Fruit fly (Drosophila melanogaster) whole organism, prepupa: ENCODE measurements around the gene Set.

Source experiments
- Blimp-1 ChIP-seq: fragments of 200-800 bp; sonication (Bioruptor generic); optimal IDR thresholded peaks from 3 replicates; lab custom pipeline; 2017; ENCODE audit warnings: missing biosample characterization, missing genetic modification characterization, mild to moderate bottlenecking, moderate library complexity, missing genetic modification reagents
- CG10631 ChIP-seq: fragments of 200-800 bp; sonication (Bioruptor generic); optimal IDR thresholded peaks from 2 replicates; lab custom pipeline; 2016; ENCODE audit warnings: missing biosample characterization, missing genetic modification characterization
- CG10669 ChIP-seq: fragments of 200-800 bp; sonication (Bioruptor generic); optimal IDR thresholded peaks from 3 replicates; lab custom pipeline; 2018; ENCODE audit warnings: missing biosample characterization, mild to moderate bottlenecking, missing genetic modification characterization, moderate library complexity
- CG11294 ChIP-seq: fragments of 200-800 bp; sonication (Bioruptor generic); IDR thresholded peaks from 2 replicates; pipeline ENCODE4 v1.3.6; 2022; ENCODE audit warnings: missing biosample characterization, missing genetic modification characterization
- CG11762 ChIP-seq: fragments of 200-800 bp; sonication (Bioruptor generic); optimal IDR thresholded peaks from 3 replicates; lab custom pipeline; 2016; ENCODE audit warnings: missing biosample characterization, missing genetic modification characterization; ENCODE audit not compliant: insufficient read depth
- CG11902 ChIP-seq: fragments of 200-800 bp; sonication (Bioruptor generic); optimal IDR thresholded peaks from 3 replicates; lab custom pipeline; 2016; ENCODE audit warnings: missing biosample characterization, missing genetic modification characterization
- CG15336 ChIP-seq: fragments of 200-800 bp; sonication (Bioruptor generic); IDR thresholded peaks from 2 replicates; pipeline ENCODE4 v1.3.6; 2022; ENCODE audit warnings: missing biosample characterization, missing genetic modification characterization
- CG1621 ChIP-seq: fragments of 200-800 bp; sonication (Bioruptor generic); optimal IDR thresholded peaks from 3 replicates; lab custom pipeline; 2018; ENCODE audit warnings: missing biosample characterization, mild to moderate bottlenecking, missing genetic modification characterization
- CG16779 ChIP-seq: fragments of 200-800 bp; sonication (Bioruptor generic); optimal IDR thresholded peaks from 3 replicates; lab custom pipeline; 2017; ENCODE audit warnings: missing biosample characterization, mild to moderate bottlenecking, missing genetic modification characterization
- CG31627 ChIP-seq: fragments of 200-800 bp; sonication (Bioruptor generic); optimal IDR thresholded peaks from 3 replicates; lab custom pipeline; 2016; ENCODE audit warnings: missing biosample characterization, missing genetic modification characterization
- CG32006 ChIP-seq: fragments of 200-800 bp; sonication (Bioruptor generic); optimal IDR thresholded peaks from 3 replicates; lab custom pipeline; 2017; ENCODE audit warnings: missing biosample characterization, mild to moderate bottlenecking, missing genetic modification characterization
- CG34406 ChIP-seq: fragments of 200-800 bp; sonication (Bioruptor generic); optimal IDR thresholded peaks from 3 replicates; lab custom pipeline; 2016; ENCODE audit warnings: missing biosample characterization, missing genetic modification characterization
- CG3919 ChIP-seq: fragments of 200-800 bp; sonication (Bioruptor generic); optimal IDR thresholded peaks from 3 replicates; lab custom pipeline; 2016; ENCODE audit warnings: missing biosample characterization, missing genetic modification characterization
- CG4318 ChIP-seq: fragments of 200-800 bp; sonication (Bioruptor generic); optimal IDR thresholded peaks from 3 replicates; lab custom pipeline; 2017; ENCODE audit warnings: missing biosample characterization, mild to moderate bottlenecking, missing genetic modification characterization
- CG6163 ChIP-seq: fragments of 200-800 bp; sonication (Bioruptor generic); IDR thresholded peaks from 3 replicates; pipeline ENCODE4 v1.3.6; 2022; ENCODE audit warnings: missing biosample characterization, missing genetic modification characterization
- CG6276 ChIP-seq: fragments of 200-800 bp; sonication (Bioruptor generic); optimal IDR thresholded peaks from 2 replicates; lab custom pipeline; 2017; ENCODE audit warnings: missing biosample characterization, mild to moderate bottlenecking, missing genetic modification characterization
- CG6792 ChIP-seq: fragments of 200-800 bp; sonication (Bioruptor generic); optimal IDR thresholded peaks from 3 replicates; lab custom pipeline; 2016; ENCODE audit warnings: missing biosample characterization, missing genetic modification characterization
- CG6808 ChIP-seq: fragments of 200-800 bp; sonication (Bioruptor generic); optimal IDR thresholded peaks from 3 replicates; lab custom pipeline; 2017; ENCODE audit warnings: missing biosample characterization, missing genetic modification characterization, mild to moderate bottlenecking, moderate library complexity, missing genetic modification reagents
- CG6854 ChIP-seq: fragments of 200-800 bp; sonication (Bioruptor generic); optimal IDR thresholded peaks from 2 replicates; lab custom pipeline; 2017; ENCODE audit warnings: missing biosample characterization, mild to moderate bottlenecking, missing genetic modification characterization
- CG8119 ChIP-seq: fragments of 200-800 bp; sonication (Bioruptor generic); IDR thresholded peaks from 3 replicates; pipeline ENCODE4 v1.3.6; 2022; ENCODE audit warnings: missing biosample characterization, missing genetic modification characterization
- CG8319 ChIP-seq: fragments of 200-800 bp; sonication (Bioruptor generic); optimal IDR thresholded peaks from 3 replicates; lab custom pipeline; 2016; ENCODE audit warnings: missing biosample characterization, missing genetic modification characterization
- CG8632 ChIP-seq: fragments of 200-800 bp; sonication (Bioruptor generic); optimal IDR thresholded peaks from 3 replicates; lab custom pipeline; 2016; ENCODE audit warnings: missing biosample characterization, missing genetic modification characterization
- CG9139 ChIP-seq: fragments of 200-800 bp; sonication (Bioruptor generic); optimal IDR thresholded peaks from 3 replicates; lab custom pipeline; 2017; ENCODE audit warnings: missing biosample characterization, mild to moderate bottlenecking, missing genetic modification characterization
- Eip78C ChIP-seq: fragments of 200-800 bp; sonication (Bioruptor generic); peaks from one replicate; lab custom pipeline; 2016; ENCODE audit warnings: missing biosample characterization, missing genetic modification characterization
- Eip93F ChIP-seq: fragments of 200-800 bp; sonication (Bioruptor generic); optimal IDR thresholded peaks from 2 replicates; lab custom pipeline; 2016; ENCODE audit warnings: missing biosample characterization, mild to moderate bottlenecking, missing genetic modification characterization
- Ets96B ChIP-seq: fragments of 200-800 bp; optimal IDR thresholded peaks from 2 replicates; lab custom pipeline; 2019; ENCODE audit warnings: missing biosample characterization, mild to moderate bottlenecking, missing genetic modification characterization, moderate library complexity
- Gug ChIP-seq: fragments of 200-800 bp; sonication (Bioruptor generic); IDR thresholded peaks from 2 replicates; pipeline ENCODE4 v1.3.6; 2022; ENCODE audit warnings: missing biosample characterization, missing genetic modification characterization
- Hr38 ChIP-seq: sonication (Bioruptor generic); optimal IDR thresholded peaks from 2 replicates; lab custom pipeline; 2016; ENCODE audit warnings: missing biosample characterization, missing genetic modification characterization
- Hr39 ChIP-seq: fragments of 200-800 bp; sonication (Bioruptor generic); optimal IDR thresholded peaks from 2 replicates; lab custom pipeline; 2016; ENCODE audit warnings: missing biosample characterization, missing genetic modification characterization
- Hr4 ChIP-seq: fragments of 200-800 bp; sonication (Bioruptor generic); optimal IDR thresholded peaks from 3 replicates; lab custom pipeline; 2016; ENCODE audit warnings: missing biosample characterization, missing genetic modification characterization
- Lpt ChIP-seq: fragments of 200-800 bp; sonication (Bioruptor generic); optimal IDR thresholded peaks from 3 replicates; lab custom pipeline; 2016; ENCODE audit warnings: missing biosample characterization, missing genetic modification characterization
- Met ChIP-seq: fragments of 200-800 bp; sonication (Bioruptor generic); optimal IDR thresholded peaks from 3 replicates; lab custom pipeline; 2016; ENCODE audit warnings: missing biosample characterization, missing genetic modification characterization
- OdsH ChIP-seq: fragments of 200-800 bp; sonication (Bioruptor generic); optimal IDR thresholded peaks from 3 replicates; lab custom pipeline; 2016; ENCODE audit warnings: missing biosample characterization, missing genetic modification characterization
- Smox ChIP-seq: fragments of 200-800 bp; sonication (Bioruptor generic); optimal IDR thresholded peaks from 3 replicates; lab custom pipeline; 2016; ENCODE audit warnings: missing biosample characterization, missing genetic modification characterization
- Sox102F ChIP-seq: fragments of 200-800 bp; sonication (Bioruptor generic); optimal IDR thresholded peaks from 2 replicates; lab custom pipeline; 2016; ENCODE audit warnings: missing biosample characterization, mild to moderate bottlenecking, missing genetic modification characterization
- Sox14 ChIP-seq: fragments of 200-800 bp; sonication (Bioruptor generic); optimal IDR thresholded peaks from 3 replicates; lab custom pipeline; 2016; ENCODE audit warnings: missing biosample characterization, missing genetic modification characterization
- achi ChIP-seq: fragments of 200-800 bp; sonication (Bioruptor generic); optimal IDR thresholded peaks from 3 replicates; lab custom pipeline; 2016; ENCODE audit warnings: missing biosample characterization, missing genetic modification characterization
- acj6 ChIP-seq: fragments of 200-800 bp; sonication (Bioruptor generic); optimal IDR thresholded peaks from 3 replicates; lab custom pipeline; 2016; ENCODE audit warnings: missing biosample characterization, missing genetic modification characterization
- eg ChIP-seq: fragments of 200-800 bp; sonication (Bioruptor generic); IDR thresholded peaks from 3 replicates; pipeline ENCODE4 v1.3.6; 2022; ENCODE audit warnings: missing biosample characterization, missing genetic modification characterization
- esn ChIP-seq: fragments of 200-800 bp; sonication (Bioruptor generic); optimal IDR thresholded peaks from 2 replicates; lab custom pipeline; 2016; ENCODE audit warnings: missing biosample characterization, mild to moderate bottlenecking, missing genetic modification characterization, moderate library complexity
- fd59A ChIP-seq: fragments of 200-800 bp; sonication (Bioruptor generic); optimal IDR thresholded peaks from 2 replicates; lab custom pipeline; 2017; ENCODE audit warnings: missing biosample characterization, mild to moderate bottlenecking, missing genetic modification characterization, missing genetic modification reagents
- fkh ChIP-seq: fragments of 200-800 bp; sonication (Bioruptor generic); optimal IDR thresholded peaks from 3 replicates; lab custom pipeline; 2017; ENCODE audit warnings: missing biosample characterization, mild to moderate bottlenecking, missing genetic modification characterization, moderate library complexity
- lz ChIP-seq: fragments of 200-800 bp; sonication (Bioruptor generic); optimal IDR thresholded peaks from 3 replicates; lab custom pipeline; 2016; ENCODE audit warnings: missing biosample characterization, missing genetic modification characterization
- net ChIP-seq: fragments of 200-800 bp; sonication (Bioruptor generic); optimal IDR thresholded peaks from 3 replicates; lab custom pipeline; 2016; ENCODE audit warnings: missing biosample characterization, missing genetic modification characterization
- pdm3 ChIP-seq: fragments of 200-800 bp; sonication (Bioruptor generic); optimal IDR thresholded peaks from 3 replicates; lab custom pipeline; 2016; ENCODE audit warnings: missing biosample characterization, missing genetic modification characterization
- salr ChIP-seq, 2 experiments: fragments of 200-800 bp; sonication (Bioruptor generic); optimal IDR thresholded peaks; 3 replicates each; lab custom pipeline; 2016 to 2018; ENCODE audit warnings: missing biosample characterization in 2 of 2, missing genetic modification characterization in 2 of 2, mild to moderate bottlenecking in 1 of 2
- spab ChIP-seq: fragments of 200-800 bp; sonication (Bioruptor generic); optimal IDR thresholded peaks from 2 replicates; lab custom pipeline; 2017; ENCODE audit warnings: missing biosample characterization, mild to moderate bottlenecking, missing genetic modification characterization, missing genetic modification reagents
- ss ChIP-seq, 2 experiments: fragments of 200-800 bp; sonication (Bioruptor generic); optimal IDR thresholded peaks; 2 replicates in 1 of 2; 3 replicates in 1 of 2; lab custom pipeline; 2017 to 2018; ENCODE audit warnings: mild to moderate bottlenecking in 2 of 2, missing biosample characterization in 2 of 2, missing genetic modification characterization in 2 of 2, moderate library complexity in 1 of 2
- topi ChIP-seq: fragments of 200-800 bp; sonication (Bioruptor generic); optimal IDR thresholded peaks from 3 replicates; lab custom pipeline; 2016; ENCODE audit warnings: missing biosample characterization, missing genetic modification characterization
- vri ChIP-seq: fragments of 200-800 bp; sonication (Bioruptor generic); optimal IDR thresholded peaks from 3 replicates; lab custom pipeline; 2016; ENCODE audit warnings: missing biosample characterization, mild to moderate bottlenecking, missing genetic modification characterization

Gene Set

DNA sequence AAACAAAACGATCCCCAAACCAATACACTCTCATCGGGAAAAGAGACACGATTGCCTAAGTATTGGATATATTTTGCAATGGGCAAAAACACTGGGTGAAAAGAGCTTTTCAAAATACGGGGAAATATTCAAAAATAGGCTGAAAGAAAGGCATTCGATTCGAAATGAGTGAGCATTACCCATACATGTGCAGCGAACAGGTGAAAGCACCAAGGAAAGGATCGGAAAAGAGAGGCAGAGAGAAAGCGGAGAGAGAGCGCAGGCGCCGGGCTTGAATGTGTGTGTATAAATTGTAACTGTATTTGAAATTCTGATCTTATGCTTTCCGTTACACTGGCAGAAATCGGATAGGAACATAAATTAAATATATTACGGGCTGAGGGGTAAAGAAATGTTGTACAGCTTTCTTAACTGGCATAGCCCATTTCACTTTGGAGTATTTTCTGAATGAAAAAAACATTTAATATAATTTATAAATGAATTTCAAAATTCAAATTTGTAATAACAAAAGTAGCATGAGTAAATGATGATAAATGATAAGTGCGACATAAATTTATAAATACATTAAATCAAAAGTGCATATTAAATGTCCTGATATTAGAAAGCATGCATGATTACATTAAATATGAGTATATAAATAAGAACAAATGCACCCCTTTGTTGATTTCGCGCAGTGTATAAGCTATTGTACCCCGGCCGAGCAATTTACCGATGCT lies 17.4 kb downstream of the Set start:
- TF ChIP-seq CG11902 (GFP tag; lab: Kevin White, UChicago) (peak; percentile 39), Met (GFP tag; lab: Kevin White, UChicago) (peak; percentile 80), CG8119 (GFP tag; lab: Robert Waterston, UW) (peak; percentile 58), Eip78C (GFP tag; lab: Kevin White, UChicago) (peak; percentile 91), CG1621 (tag; lab: Kevin White, UChicago) (no peak), fkh (GFP tag; lab: Kevin White, UChicago) (peak; percentile 46), CG6163 (GFP tag; lab: Robert Waterston, UW) (0 out of 3 replicates have a peak, but pooled peaks have one; percentile 39), eg (GFP tag; lab: Robert Waterston, UW) (peak; percentile 33; the same call in 1 of the 3 replicates), acj6 (GFP tag; lab: Kevin White, UChicago) (peak; percentile 78), CG16779 (tag; lab: Kevin White, UChicago) (no peak), Lpt (GFP tag; lab: Kevin White, UChicago) (peak; percentile 5), Eip93F (GFP tag; lab: Kevin White, UChicago) (peak; percentile 70), Blimp-1 (peak; percentile 50), CG4318 (GFP tag; lab: Kevin White, UChicago) (peak; percentile 33), Ets96B (tag; lab: Kevin White, UChicago) (peak; percentile 9), CG10631 (GFP tag; lab: Kevin White, UChicago) (peak; percentile 69), lz (GFP tag; lab: Kevin White, UChicago) (peak; percentile 76), Sox14 (GFP tag; lab: Kevin White, UChicago) (peak; percentile 57), CG34406 (GFP tag; lab: Kevin White, UChicago) (peak; percentile 76), CG8319 (GFP tag; lab: Kevin White, UChicago) (peak; percentile 54), CG32006 (GFP tag; lab: Kevin White, UChicago) (peak; percentile 78), CG6854 (GFP tag; lab: Kevin White, UChicago) (peak; percentile 11), net (GFP tag; lab: Kevin White, UChicago) (peak; percentile 52), fd59A (GFP tag; lab: Kevin White, UChicago) (no peak), CG6792 (GFP tag; lab: Kevin White, UChicago) (peak; percentile 63), CG11294 (GFP tag; lab: Robert Waterston, UW) (no peak), CG31627 (GFP tag; lab: Kevin White, UChicago) (peak; percentile 48), spab (GFP tag; lab: Kevin White, UChicago) (peak; percentile 4), Smox (peak; percentile 73), CG6276 (peak; percentile 67), CG10669 (no peak), CG8632 (peak; percentile 66), achi (GFP tag; lab: Kevin White, UChicago) (peak; percentile 63), Gug (peak; percentile 30; the same call in 1 of the 2 replicates), CG3919 (GFP tag; lab: Kevin White, UChicago) (peak; percentile 60), vri (GFP tag; lab: Kevin White, UChicago) (peak; percentile 7), CG9139 (GFP tag; lab: Kevin White, UChicago) (no peak), ss (GFP tag; optimal IDR thresholded peaks at IDR 0.05; lab: Kevin White, UChicago) (peak; percentile 4 to 33), CG6808 (peak; percentile 17), CG15336 (GFP tag; lab: Robert Waterston, UW) (peak; percentile 54; the same call in 1 of the 2 replicates), topi (GFP tag; lab: Kevin White, UChicago) (peak; percentile 73), Hr38 (GFP tag; lab: Kevin White, UChicago) (no peak), esn (peak; percentile 87), pdm3 (GFP tag; lab: Kevin White, UChicago) (peak; percentile 67), OdsH (GFP tag; lab: Kevin White, UChicago) (peak; percentile 77), Sox102F (peak; percentile 78), Hr4 (GFP tag; lab: Kevin White, UChicago) (peak; percentile 67), Hr39 (GFP tag; lab: Kevin White, UChicago) (peak; percentile 48), salr (GFP tag; optimal IDR thresholded peaks at IDR 0.05; lab: Kevin White, UChicago) (peak in 1 of 2 experiments; percentile 78), CG11762 (peak; percentile 9)
